Fruit fly (Drosophila melanogaster) whole organism, prepupa: ENCODE measurements around the gene galla-2.

ENCODE experiments used
- Blimp-1 ChIP-seq: fragments of 200-800 bp; sonication (Bioruptor generic); optimal IDR thresholded peaks from 3 replicates; lab custom pipeline; 2017; ENCODE audit warnings: missing biosample characterization, missing genetic modification characterization, mild to moderate bottlenecking, moderate library complexity, missing genetic modification reagents
- CG10631 ChIP-seq: fragments of 200-800 bp; sonication (Bioruptor generic); optimal IDR thresholded peaks from 2 replicates; lab custom pipeline; 2016; ENCODE audit warnings: missing biosample characterization, missing genetic modification characterization
- CG10669 ChIP-seq: fragments of 200-800 bp; sonication (Bioruptor generic); optimal IDR thresholded peaks from 3 replicates; lab custom pipeline; 2018; ENCODE audit warnings: missing biosample characterization, mild to moderate bottlenecking, missing genetic modification characterization, moderate library complexity
- CG11294 ChIP-seq: fragments of 200-800 bp; sonication (Bioruptor generic); IDR thresholded peaks from 2 replicates; pipeline ENCODE4 v1.3.6; 2022; ENCODE audit warnings: missing biosample characterization, missing genetic modification characterization
- CG11762 ChIP-seq: fragments of 200-800 bp; sonication (Bioruptor generic); optimal IDR thresholded peaks from 3 replicates; lab custom pipeline; 2016; ENCODE audit warnings: missing biosample characterization, missing genetic modification characterization; ENCODE audit not compliant: insufficient read depth
- CG11902 ChIP-seq: fragments of 200-800 bp; sonication (Bioruptor generic); optimal IDR thresholded peaks from 3 replicates; lab custom pipeline; 2016; ENCODE audit warnings: missing biosample characterization, missing genetic modification characterization
- CG1621 ChIP-seq: fragments of 200-800 bp; sonication (Bioruptor generic); optimal IDR thresholded peaks from 3 replicates; lab custom pipeline; 2018; ENCODE audit warnings: missing biosample characterization, mild to moderate bottlenecking, missing genetic modification characterization
- CG16779 ChIP-seq: fragments of 200-800 bp; sonication (Bioruptor generic); optimal IDR thresholded peaks from 3 replicates; lab custom pipeline; 2017; ENCODE audit warnings: missing biosample characterization, mild to moderate bottlenecking, missing genetic modification characterization
- CG3032 ChIP-seq: fragments of 200-800 bp; optimal IDR thresholded peaks from 2 replicates; lab custom pipeline; 2019; ENCODE audit warnings: missing biosample characterization, mild to moderate bottlenecking, missing genetic modification characterization, moderate library complexity
- CG32006 ChIP-seq: fragments of 200-800 bp; sonication (Bioruptor generic); optimal IDR thresholded peaks from 3 replicates; lab custom pipeline; 2017; ENCODE audit warnings: missing biosample characterization, mild to moderate bottlenecking, missing genetic modification characterization
- CG34406 ChIP-seq: fragments of 200-800 bp; sonication (Bioruptor generic); optimal IDR thresholded peaks from 3 replicates; lab custom pipeline; 2016; ENCODE audit warnings: missing biosample characterization, missing genetic modification characterization
- CG3919 ChIP-seq: fragments of 200-800 bp; sonication (Bioruptor generic); optimal IDR thresholded peaks from 3 replicates; lab custom pipeline; 2016; ENCODE audit warnings: missing biosample characterization, missing genetic modification characterization
- CG4318 ChIP-seq: fragments of 200-800 bp; sonication (Bioruptor generic); optimal IDR thresholded peaks from 3 replicates; lab custom pipeline; 2017; ENCODE audit warnings: missing biosample characterization, mild to moderate bottlenecking, missing genetic modification characterization
- CG6163 ChIP-seq: fragments of 200-800 bp; sonication (Bioruptor generic); IDR thresholded peaks from 3 replicates; pipeline ENCODE4 v1.3.6; 2022; ENCODE audit warnings: missing biosample characterization, missing genetic modification characterization
- CG6276 ChIP-seq: fragments of 200-800 bp; sonication (Bioruptor generic); optimal IDR thresholded peaks from 2 replicates; lab custom pipeline; 2017; ENCODE audit warnings: missing biosample characterization, mild to moderate bottlenecking, missing genetic modification characterization
- CG6792 ChIP-seq: fragments of 200-800 bp; sonication (Bioruptor generic); optimal IDR thresholded peaks from 3 replicates; lab custom pipeline; 2016; ENCODE audit warnings: missing biosample characterization, missing genetic modification characterization
- CG6854 ChIP-seq: fragments of 200-800 bp; sonication (Bioruptor generic); optimal IDR thresholded peaks from 2 replicates; lab custom pipeline; 2017; ENCODE audit warnings: missing biosample characterization, mild to moderate bottlenecking, missing genetic modification characterization
- CG7368 ChIP-seq: fragments of 200-800 bp; sonication (Bioruptor generic); optimal IDR thresholded peaks from 3 replicates; lab custom pipeline; 2016; ENCODE audit warnings: missing biosample characterization, missing genetic modification characterization
- CG8119 ChIP-seq: fragments of 200-800 bp; sonication (Bioruptor generic); IDR thresholded peaks from 3 replicates; pipeline ENCODE4 v1.3.6; 2022; ENCODE audit warnings: missing biosample characterization, missing genetic modification characterization
- CG8319 ChIP-seq: fragments of 200-800 bp; sonication (Bioruptor generic); optimal IDR thresholded peaks from 3 replicates; lab custom pipeline; 2016; ENCODE audit warnings: missing biosample characterization, missing genetic modification characterization
- CG8632 ChIP-seq: fragments of 200-800 bp; sonication (Bioruptor generic); optimal IDR thresholded peaks from 3 replicates; lab custom pipeline; 2016; ENCODE audit warnings: missing biosample characterization, missing genetic modification characterization
- CG9139 ChIP-seq: fragments of 200-800 bp; sonication (Bioruptor generic); optimal IDR thresholded peaks from 3 replicates; lab custom pipeline; 2017; ENCODE audit warnings: missing biosample characterization, mild to moderate bottlenecking, missing genetic modification characterization
- Eip78C ChIP-seq: fragments of 200-800 bp; sonication (Bioruptor generic); peaks from one replicate; lab custom pipeline; 2016; ENCODE audit warnings: missing biosample characterization, missing genetic modification characterization
- Eip93F ChIP-seq: fragments of 200-800 bp; sonication (Bioruptor generic); optimal IDR thresholded peaks from 2 replicates; lab custom pipeline; 2016; ENCODE audit warnings: missing biosample characterization, mild to moderate bottlenecking, missing genetic modification characterization
- Ets96B ChIP-seq: fragments of 200-800 bp; optimal IDR thresholded peaks from 2 replicates; lab custom pipeline; 2019; ENCODE audit warnings: missing biosample characterization, mild to moderate bottlenecking, missing genetic modification characterization, moderate library complexity
- Gug ChIP-seq: fragments of 200-800 bp; sonication (Bioruptor generic); IDR thresholded peaks from 2 replicates; pipeline ENCODE4 v1.3.6; 2022; ENCODE audit warnings: missing biosample characterization, missing genetic modification characterization
- Hr38 ChIP-seq: sonication (Bioruptor generic); optimal IDR thresholded peaks from 2 replicates; lab custom pipeline; 2016; ENCODE audit warnings: missing biosample characterization, missing genetic modification characterization
- Hr4 ChIP-seq: fragments of 200-800 bp; sonication (Bioruptor generic); optimal IDR thresholded peaks from 3 replicates; lab custom pipeline; 2016; ENCODE audit warnings: missing biosample characterization, missing genetic modification characterization
- Lpt ChIP-seq: fragments of 200-800 bp; sonication (Bioruptor generic); optimal IDR thresholded peaks from 3 replicates; lab custom pipeline; 2016; ENCODE audit warnings: missing biosample characterization, missing genetic modification characterization
- Met ChIP-seq: fragments of 200-800 bp; sonication (Bioruptor generic); optimal IDR thresholded peaks from 3 replicates; lab custom pipeline; 2016; ENCODE audit warnings: missing biosample characterization, missing genetic modification characterization
- OdsH ChIP-seq: fragments of 200-800 bp; sonication (Bioruptor generic); optimal IDR thresholded peaks from 3 replicates; lab custom pipeline; 2016; ENCODE audit warnings: missing biosample characterization, missing genetic modification characterization
- Smox ChIP-seq: fragments of 200-800 bp; sonication (Bioruptor generic); optimal IDR thresholded peaks from 3 replicates; lab custom pipeline; 2016; ENCODE audit warnings: missing biosample characterization, missing genetic modification characterization
- Sox14 ChIP-seq: fragments of 200-800 bp; sonication (Bioruptor generic); optimal IDR thresholded peaks from 3 replicates; lab custom pipeline; 2016; ENCODE audit warnings: missing biosample characterization, missing genetic modification characterization
- Sox15 ChIP-seq: fragments of 200-800 bp; sonication (Bioruptor generic); optimal IDR thresholded peaks from 3 replicates; lab custom pipeline; 2016; ENCODE audit warnings: missing biosample characterization, missing genetic modification characterization
- acj6 ChIP-seq: fragments of 200-800 bp; sonication (Bioruptor generic); optimal IDR thresholded peaks from 3 replicates; lab custom pipeline; 2016; ENCODE audit warnings: missing biosample characterization, missing genetic modification characterization
- cyc ChIP-seq: fragments of 200-800 bp; sonication (Bioruptor generic); optimal IDR thresholded peaks from 3 replicates; lab custom pipeline; 2016; ENCODE audit warnings: missing biosample characterization, missing genetic modification characterization
- dac ChIP-seq: fragments of 200-800 bp; sonication (Bioruptor generic); optimal IDR thresholded peaks from 2 replicates; lab custom pipeline; 2017; ENCODE audit warnings: missing biosample characterization, mild to moderate bottlenecking, missing genetic modification characterization
- esn ChIP-seq: fragments of 200-800 bp; sonication (Bioruptor generic); optimal IDR thresholded peaks from 2 replicates; lab custom pipeline; 2016; ENCODE audit warnings: missing biosample characterization, mild to moderate bottlenecking, missing genetic modification characterization, moderate library complexity
- fd59A ChIP-seq: fragments of 200-800 bp; sonication (Bioruptor generic); optimal IDR thresholded peaks from 2 replicates; lab custom pipeline; 2017; ENCODE audit warnings: missing biosample characterization, mild to moderate bottlenecking, missing genetic modification characterization, missing genetic modification reagents
- fd85E ChIP-seq: fragments of 200-800 bp; sonication (Bioruptor generic); optimal IDR thresholded peaks from 3 replicates; lab custom pipeline; 2016; ENCODE audit warnings: missing biosample characterization, missing genetic modification characterization
- fkh ChIP-seq: fragments of 200-800 bp; sonication (Bioruptor generic); optimal IDR thresholded peaks from 3 replicates; lab custom pipeline; 2017; ENCODE audit warnings: missing biosample characterization, mild to moderate bottlenecking, missing genetic modification characterization, moderate library complexity
- lz ChIP-seq: fragments of 200-800 bp; sonication (Bioruptor generic); optimal IDR thresholded peaks from 3 replicates; lab custom pipeline; 2016; ENCODE audit warnings: missing biosample characterization, missing genetic modification characterization
- pdm3 ChIP-seq: fragments of 200-800 bp; sonication (Bioruptor generic); optimal IDR thresholded peaks from 3 replicates; lab custom pipeline; 2016; ENCODE audit warnings: missing biosample characterization, missing genetic modification characterization
- salr ChIP-seq, 2 experiments: fragments of 200-800 bp; sonication (Bioruptor generic); optimal IDR thresholded peaks; 3 replicates each; lab custom pipeline; 2016 to 2018; ENCODE audit warnings: missing biosample characterization in 2 of 2, missing genetic modification characterization in 2 of 2, mild to moderate bottlenecking in 1 of 2
- spab ChIP-seq: fragments of 200-800 bp; sonication (Bioruptor generic); optimal IDR thresholded peaks from 2 replicates; lab custom pipeline; 2017; ENCODE audit warnings: missing biosample characterization, mild to moderate bottlenecking, missing genetic modification characterization, missing genetic modification reagents
- ss ChIP-seq, 2 experiments: fragments of 200-800 bp; sonication (Bioruptor generic); optimal IDR thresholded peaks; 2 replicates in 1 of 2; 3 replicates in 1 of 2; lab custom pipeline; 2017 to 2018; ENCODE audit warnings: mild to moderate bottlenecking in 2 of 2, missing biosample characterization in 2 of 2, missing genetic modification characterization in 2 of 2, moderate library complexity in 1 of 2
- topi ChIP-seq: fragments of 200-800 bp; sonication (Bioruptor generic); optimal IDR thresholded peaks from 3 replicates; lab custom pipeline; 2016; ENCODE audit warnings: missing biosample characterization, missing genetic modification characterization
- vri ChIP-seq: fragments of 200-800 bp; sonication (Bioruptor generic); optimal IDR thresholded peaks from 3 replicates; lab custom pipeline; 2016; ENCODE audit warnings: missing biosample characterization, mild to moderate bottlenecking, missing genetic modification characterization

The galla-2 gene

dm6 chr3L:10851107-10851762 is 31.5 kb upstream of the galla-2 start:
- TF ChIP-seq Hr4 (GFP tag; lab: Kevin White, UChicago) (no peak), CG8119 (GFP tag; lab: Robert Waterston, UW) (0 out of 3 replicates have a peak, but pooled peaks have one; percentile 11), CG1621 (tag; lab: Kevin White, UChicago) (peak; percentile 42), CG3032 (tag; lab: Kevin White, UChicago) (no peak), Gug (no peak), CG6854 (GFP tag; lab: Kevin White, UChicago) (peak; percentile 83)

DNA sequence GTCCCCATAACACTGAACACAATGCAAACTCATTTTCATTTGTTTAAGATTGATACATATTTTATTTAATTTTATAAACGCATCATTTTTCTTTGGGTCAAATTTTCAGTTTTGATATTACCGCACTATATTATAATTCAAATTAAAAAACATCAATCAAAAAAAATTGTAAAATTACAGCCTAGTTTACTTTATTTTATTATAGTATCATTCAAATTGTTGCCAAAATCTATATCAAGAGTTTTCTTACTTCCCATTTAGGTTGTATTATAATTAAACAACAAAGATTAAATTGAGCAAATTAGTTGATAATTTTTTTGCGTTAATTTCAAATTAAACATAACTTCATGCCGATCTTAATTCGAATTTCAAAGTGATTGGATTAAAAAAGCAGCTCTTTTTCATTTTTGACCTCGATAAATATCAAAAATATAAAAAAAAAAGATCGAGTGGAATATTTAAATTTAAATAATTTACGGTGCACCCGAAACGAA is 30.8 kb upstream of the galla-2 start:
- no peak for TF ChIP-seq Eip93F (GFP tag; lab: Kevin White, UChicago)
- TF ChIP-seq Met (GFP tag; lab: Kevin White, UChicago), result peak; percentile 83
- peak; percentile 80 for TF ChIP-seq CG10631 (GFP tag; lab: Kevin White, UChicago)
- TF ChIP-seq CG3032 (tag; lab: Kevin White, UChicago), result peak; percentile 81
- TF ChIP-seq Sox14 (GFP tag; lab: Kevin White, UChicago), result peak; percentile 73
- TF ChIP-seq lz (GFP tag; lab: Kevin White, UChicago), result peak; percentile 74
- TF ChIP-seq CG9139, result no peak
- no peak for TF ChIP-seq CG11294 (GFP tag; lab: Robert Waterston, UW)
- peak; percentile 71 for TF ChIP-seq CG11762 (GFP tag; lab: Kevin White, UChicago)
- peak; percentile 39 for TF ChIP-seq CG8319 (GFP tag; lab: Kevin White, UChicago)
- peak; percentile 80 for TF ChIP-seq OdsH (GFP tag; lab: Kevin White, UChicago)
- TF ChIP-seq fd59A (GFP tag; lab: Kevin White, UChicago), result peak; percentile 46
- no peak for TF ChIP-seq Hr38 (GFP tag; lab: Kevin White, UChicago)
- TF ChIP-seq CG1621 (tag; lab: Kevin White, UChicago), result no peak
- peak; percentile 86 for TF ChIP-seq topi (GFP tag; lab: Kevin White, UChicago)
- no peak for TF ChIP-seq fd85E
- TF ChIP-seq Lpt (GFP tag; lab: Kevin White, UChicago), result no peak
- TF ChIP-seq acj6 (GFP tag; lab: Kevin White, UChicago), result peak; percentile 77
- TF ChIP-seq esn (GFP tag; lab: Kevin White, UChicago), result peak; percentile 90
- TF ChIP-seq Eip78C (GFP tag; lab: Kevin White, UChicago), result peak; percentile 96
- TF ChIP-seq Smox, result peak; percentile 83
- peak; percentile 45 for TF ChIP-seq Blimp-1 (GFP tag; lab: Kevin White, UChicago)
- no peak; the same call in 1 of the 3 replicates for TF ChIP-seq CG6163 (GFP tag; lab: Robert Waterston, UW)
- peak; percentile 87 for TF ChIP-seq CG32006 (GFP tag; lab: Kevin White, UChicago)
- TF ChIP-seq pdm3, result peak; percentile 74
- peak; percentile 52 for TF ChIP-seq CG6792 (GFP tag; lab: Kevin White, UChicago)
- peak; percentile 61 for TF ChIP-seq cyc (GFP tag; lab: Kevin White, UChicago)
- TF ChIP-seq vri (GFP tag; lab: Kevin White, UChicago), result no peak
- peak; percentile 88 for TF ChIP-seq CG34406 (GFP tag; lab: Kevin White, UChicago)
- TF ChIP-seq CG3919, result peak; percentile 72
- 0 out of 3 replicates have a peak, but pooled peaks have one; percentile 12 for TF ChIP-seq CG8119 (GFP tag; lab: Robert Waterston, UW)
- peak; percentile 79 for TF ChIP-seq CG8632 (GFP tag; lab: Kevin White, UChicago)
- peak; percentile 75 for TF ChIP-seq CG4318 (GFP tag; lab: Kevin White, UChicago)
- peak; percentile 73 for TF ChIP-seq Sox15 (GFP tag; lab: Kevin White, UChicago)
- TF ChIP-seq CG7368, result no peak
- peak; percentile 72 for TF ChIP-seq Hr4 (GFP tag; lab: Kevin White, UChicago)
- TF ChIP-seq Ets96B (tag; lab: Kevin White, UChicago), result peak; percentile 80
- no peak for TF ChIP-seq fkh (GFP tag; lab: Kevin White, UChicago)
- peak; percentile 16 for TF ChIP-seq CG16779 (tag; lab: Kevin White, UChicago)
- peak; percentile 72 for TF ChIP-seq CG10669 (GFP tag; lab: Kevin White, UChicago)
- TF ChIP-seq CG11902, result peak; percentile 58
- TF ChIP-seq ss (GFP tag; optimal IDR thresholded peaks at IDR 0.05; lab: Kevin White, UChicago), result peak in 1 of 2 experiments; percentile 59
- TF ChIP-seq spab (GFP tag; lab: Kevin White, UChicago), result peak; percentile 67
- TF ChIP-seq salr (GFP tag; optimal IDR thresholded peaks at IDR 0.05; lab: Kevin White, UChicago), result peak in 1 of 2 experiments; percentile 90
- TF ChIP-seq CG6276 (GFP tag; lab: Kevin White, UChicago), result peak; percentile 42
- no peak for TF ChIP-seq dac (GFP tag; lab: Kevin White, UChicago)
